Worm (Caenorhabditis elegans) whole organism, L4/young adult: ENCODE results near the gene B0281.4.

Experiments used
- W03F9.2 ChIP-seq: fragments of 150-350 bp; optimal IDR thresholded peaks from 2 replicates; lab custom pipeline; 2014; ENCODE audit warnings: missing biosample characterization, missing genetic modification characterization
- dao-5 ChIP-seq: sonication (generic microtip); optimal IDR thresholded peaks from 2 replicates; lab custom pipeline; 2016; ENCODE audit warnings: missing genotype, missing genetic modification characterization, moderate library complexity, missing compliant biosample characterization
- him-1 ChIP-seq: sonication (generic microtip); optimal IDR thresholded peaks from 2 replicates; lab custom pipeline; 2016; ENCODE audit warnings: missing genotype, missing genetic modification reagents, missing genetic modification characterization, missing compliant biosample characterization

DNA sequence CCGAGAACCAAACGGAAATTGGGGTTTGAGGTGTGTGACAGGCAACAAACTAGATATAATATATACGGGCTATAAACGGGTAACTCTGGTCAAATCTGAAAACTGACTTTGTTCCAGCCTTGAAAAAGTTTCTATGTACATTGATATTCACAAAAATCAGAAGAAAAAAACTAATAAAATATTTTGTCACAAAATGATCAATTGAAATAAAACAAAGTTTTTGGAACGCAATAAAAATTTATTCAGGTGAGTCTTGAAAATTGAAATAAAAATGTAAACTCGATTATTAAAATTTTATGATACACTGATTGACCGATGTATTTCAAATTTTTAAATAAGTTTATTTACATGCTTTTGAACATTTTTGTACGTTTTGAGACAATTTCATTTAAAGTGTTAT, 3.7 kb upstream of the B0281.4 start, which contains the start of gene B0281.6:
- TF ChIP-seq W03F9.2 (tag; lab: Kevin White, UChicago) (no peak), dao-5 (tag; lab: Kevin White, UChicago) (no peak), him-1 (tag; lab: Kevin White, UChicago) (no peak)
